Worm (Caenorhabditis elegans) whole organism, midembryonic: Measurements from ENCODE around the gene C54D1.7.

Source experiments
- T22C8.4 ChIP-seq: fragments of 200-800 bp; sonication (Bioruptor generic); IDR thresholded peaks from 2 replicates; pipeline ENCODE4 v1.3.6; 2022; ENCODE audit warnings: missing genetic modification characterization, missing compliant biosample characterization
- cog-1 ChIP-seq: sonication (generic microtip); optimal IDR thresholded peaks from 2 replicates; lab custom pipeline; 2016; ENCODE audit warnings: missing genetic modification characterization, missing compliant biosample characterization
- flt-1 ChIP-seq: fragments of 200-800 bp; sonication (Bioruptor generic); IDR thresholded peaks from 2 replicates; pipeline ENCODE4 v1.3.6; 2022; ENCODE audit warnings: missing genetic modification characterization, missing compliant biosample characterization
- klf-2 ChIP-seq: fragments of 200-800 bp; sonication (Bioruptor generic); conservative IDR thresholded peaks from 2 replicates; pipeline ENCODE4 v1.3.6; 2022; ENCODE audit warnings: missing genetic modification reagents, missing genetic modification characterization, missing compliant biosample characterization
- med-1 ChIP-seq: sonication (generic microtip); optimal IDR thresholded peaks from 2 replicates; lab custom pipeline; 2017; ENCODE audit warnings: missing genetic modification characterization, mild to moderate bottlenecking, missing compliant biosample characterization, antibody characterized with exemption, missing genetic modification reagents; ENCODE audit not compliant: insufficient read depth
- ref-1 ChIP-seq: fragments of 200-800 bp; sonication (Bioruptor generic); conservative IDR thresholded peaks from 2 replicates; pipeline ENCODE4 v1.3.6; 2022; ENCODE audit warnings: missing genetic modification reagents, missing genetic modification characterization, missing compliant biosample characterization
- tab-1 ChIP-seq: fragments of 200-800 bp; sonication (Bioruptor generic); IDR thresholded peaks from 2 replicates; pipeline ENCODE4 v1.3.6; 2022; ENCODE audit warnings: missing genetic modification characterization, missing compliant biosample characterization
- ztf-23 ChIP-seq: fragments of 200-800 bp; sonication (Bioruptor generic); IDR thresholded peaks from 2 replicates; pipeline ENCODE4 v1.3.6; 2022; ENCODE audit warnings: missing genetic modification reagents, missing genetic modification characterization, missing compliant biosample characterization
- ztf-29 ChIP-seq: fragments of 200-800 bp; sonication (Bioruptor generic); IDR thresholded peaks from 2 replicates; pipeline ENCODE4 v1.3.6; 2022; ENCODE audit warnings: missing genetic modification reagents, missing genetic modification characterization, missing compliant biosample characterization

Gene C54D1.7

DNA sequence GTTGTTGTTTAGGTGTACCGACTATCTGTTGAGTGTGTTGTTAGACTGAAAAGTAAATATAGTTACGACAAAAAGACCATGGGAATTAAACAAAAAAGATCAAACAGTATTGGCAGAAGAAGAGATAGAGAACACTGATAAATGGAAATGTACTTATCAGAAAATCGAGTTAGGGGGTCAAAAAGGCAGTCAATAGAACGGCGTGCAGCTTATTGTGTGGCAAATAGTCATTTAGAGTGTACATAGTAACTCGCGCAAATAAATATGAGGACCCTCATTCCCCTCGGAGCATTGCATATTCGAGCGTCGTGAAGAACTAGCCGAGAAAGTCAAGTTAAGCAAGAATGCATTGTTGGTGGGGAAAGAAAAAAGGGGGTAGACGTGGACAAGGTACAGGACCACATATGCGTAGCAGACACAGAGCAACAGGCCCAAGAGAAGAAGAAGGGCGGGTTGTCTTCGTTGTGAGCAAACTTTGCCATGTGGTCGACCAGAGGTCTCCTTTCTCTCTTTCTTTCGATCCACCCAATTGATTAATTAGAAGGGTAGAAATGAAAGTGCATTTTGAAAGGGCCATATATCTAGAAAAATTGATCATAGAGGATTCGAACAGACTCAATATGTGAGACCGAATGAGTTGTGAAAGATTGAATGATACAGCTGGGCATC is 4.5 kb downstream of the C54D1.7 start, which contains the start of gene lam-2:
Gene lam-2, minus strand, starts transcription at position 51 of the 669 bp plus-strand sequence.
- TF ChIP-seq ztf-23 = peak; percentile 29; the same call in 1 of the 2 replicates
- peak; percentile 62; the same call in 1 of the 2 replicates for TF ChIP-seq flt-1 (GFP tag; lab: Robert Waterston, UW)
- TF ChIP-seq tab-1 (GFP tag; lab: Robert Waterston, UW) = no peak

- no peak for TF ChIP-seq cog-1
- no peak for TF ChIP-seq ztf-23
- TF ChIP-seq flt-1 (GFP tag; lab: Robert Waterston, UW) = no peak
- no peak for TF ChIP-seq T22C8.4 (GFP tag; lab: Robert Waterston, UW)
- TF ChIP-seq tab-1 (GFP tag; lab: Robert Waterston, UW) = no peak
- no peak for TF ChIP-seq ref-1 (GFP tag; lab: Robert Waterston, UW)
- TF ChIP-seq med-1 (GFP tag; lab: Kevin White, UChicago) = no peak
- TF ChIP-seq ztf-29 = no peak
- no peak for TF ChIP-seq klf-2 (GFP tag; lab: Robert Waterston, UW)
Measured at ce11 chrX:7149670-7150069, 6.2 kb downstream of the C54D1.7 start.

ce11 chrX:7143515-7143914 is 12.3 kb downstream of the C54D1.7 start, which contains the start of gene alh-10:
Gene alh-10 (minus strand): TSS chrX:7143641.
- TF ChIP-seq ztf-23 (no peak), T22C8.4 (GFP tag; lab: Robert Waterston, UW) (no peak)

DNA sequence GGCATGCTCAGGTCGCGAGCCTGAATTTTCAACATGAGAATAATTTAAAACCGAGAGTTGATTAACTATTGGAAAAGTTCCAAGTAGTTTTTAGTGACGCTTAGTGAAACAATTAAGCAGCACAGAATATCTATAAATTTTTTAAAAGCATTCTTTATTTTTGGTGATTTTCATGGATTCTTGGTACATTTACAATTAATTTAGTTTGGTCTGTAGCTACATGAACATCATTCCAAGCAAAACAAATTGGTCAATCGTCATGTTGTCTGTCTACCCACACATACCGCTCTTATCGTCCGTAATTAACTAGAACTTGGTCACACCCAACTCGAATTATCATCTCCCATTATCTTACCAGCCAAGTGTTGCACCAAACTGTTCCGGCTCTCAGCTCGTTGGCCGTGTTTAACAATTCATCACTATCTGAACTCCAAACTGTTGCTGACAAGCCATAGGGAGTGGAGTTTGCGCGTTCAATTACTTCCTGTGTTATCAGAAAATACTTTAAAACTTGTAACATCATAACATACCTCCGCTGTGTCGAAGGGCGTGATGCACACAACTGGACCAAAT is 15.1 kb downstream of the C54D1.7 start:
- TF ChIP-seq cog-1 = no peak
- TF ChIP-seq flt-1 (GFP tag; lab: Robert Waterston, UW) = no peak
- TF ChIP-seq ref-1 (GFP tag; lab: Robert Waterston, UW) = no peak
- TF ChIP-seq tab-1 (GFP tag; lab: Robert Waterston, UW) = no peak
- no peak for TF ChIP-seq ztf-29
- no peak for TF ChIP-seq klf-2 (GFP tag; lab: Robert Waterston, UW)
- no peak for TF ChIP-seq ztf-23
- no peak for TF ChIP-seq med-1 (GFP tag; lab: Kevin White, UChicago)
- no peak for TF ChIP-seq T22C8.4 (GFP tag; lab: Robert Waterston, UW)

- no peak for TF ChIP-seq ztf-23
- TF ChIP-seq T22C8.4 (GFP tag; lab: Robert Waterston, UW) = no peak
- TF ChIP-seq ref-1 (GFP tag; lab: Robert Waterston, UW) = no peak
- no peak for TF ChIP-seq cog-1
- no peak for TF ChIP-seq ztf-29
- TF ChIP-seq flt-1 (GFP tag; lab: Robert Waterston, UW) = no peak
- no peak for TF ChIP-seq klf-2 (GFP tag; lab: Robert Waterston, UW)
- TF ChIP-seq med-1 (GFP tag; lab: Kevin White, UChicago) = no peak
- no peak for TF ChIP-seq tab-1 (GFP tag; lab: Robert Waterston, UW)
Measured at ce11 chrX:7139614-7140013, 16.2 kb downstream of the C54D1.7 start, which contains the start of gene clec-86. Gene clec-86 (plus strand): TSS chrX:7139875.

ce11 chrX:7131206-7131605 is 24.6 kb downstream of the C54D1.7 start:
- TF ChIP-seq ztf-23 (no peak), ref-1 (GFP tag; lab: Robert Waterston, UW) (no peak), med-1 (GFP tag; lab: Kevin White, UChicago) (no peak), cog-1 (no peak), klf-2 (GFP tag; lab: Robert Waterston, UW) (no peak), flt-1 (GFP tag; lab: Robert Waterston, UW) (no peak), ztf-29 (no peak), tab-1 (GFP tag; lab: Robert Waterston, UW) (no peak), T22C8.4 (GFP tag; lab: Robert Waterston, UW) (no peak)

DNA sequence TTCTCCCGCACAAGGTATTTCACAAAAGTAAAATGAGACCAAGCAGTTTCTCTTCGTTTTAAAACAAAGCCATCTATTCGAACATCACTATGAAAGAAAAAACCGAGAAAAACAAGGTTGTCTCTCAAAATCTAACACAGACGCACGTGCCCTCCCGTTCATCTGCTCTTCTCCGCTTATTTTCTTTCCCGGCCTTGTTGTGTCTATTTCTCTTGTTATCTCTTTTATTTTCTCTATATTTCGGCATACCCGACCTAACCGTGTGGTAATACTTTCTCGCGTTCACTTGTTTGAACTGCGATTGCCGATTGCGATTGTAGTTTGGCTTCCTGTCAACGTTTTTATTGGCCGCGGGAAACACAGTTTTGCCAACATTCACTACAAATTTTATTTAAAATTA is 26.4 kb downstream of the C54D1.7 start:
- 0 out of 2 replicates have a peak, but pooled peaks have one; percentile 5 for TF ChIP-seq ref-1 (GFP tag; lab: Robert Waterston, UW)
- TF ChIP-seq klf-2 (GFP tag; lab: Robert Waterston, UW) = no peak

- TF ChIP-seq ztf-23 = no peak
- TF ChIP-seq klf-2 (GFP tag; lab: Robert Waterston, UW) = no peak
- TF ChIP-seq cog-1 = no peak
- TF ChIP-seq tab-1 (GFP tag; lab: Robert Waterston, UW) = no peak
- no peak for TF ChIP-seq ztf-29
- TF ChIP-seq ref-1 (GFP tag; lab: Robert Waterston, UW) = no peak
- TF ChIP-seq flt-1 (GFP tag; lab: Robert Waterston, UW) = no peak
- no peak for TF ChIP-seq med-1 (GFP tag; lab: Kevin White, UChicago)
- TF ChIP-seq T22C8.4 (GFP tag; lab: Robert Waterston, UW) = no peak
Measured at ce11 chrX:7128615-7129014, 27.2 kb downstream of the C54D1.7 start.

ce11 chrX:7126348-7126747 is 29.5 kb downstream of the C54D1.7 start, which contains the start of gene ist-1:
Gene ist-1 (plus strand): TSS chrX:7126648.
- TF ChIP-seq ztf-29 = no peak
- no peak for TF ChIP-seq flt-1 (GFP tag; lab: Robert Waterston, UW)
- no peak for TF ChIP-seq T22C8.4 (GFP tag; lab: Robert Waterston, UW)
- TF ChIP-seq cog-1 = no peak
- TF ChIP-seq med-1 (GFP tag; lab: Kevin White, UChicago) = no peak
- no peak for TF ChIP-seq tab-1 (GFP tag; lab: Robert Waterston, UW)
- no peak for TF ChIP-seq ref-1 (GFP tag; lab: Robert Waterston, UW)
- no peak for TF ChIP-seq ztf-23
- no peak for TF ChIP-seq klf-2 (GFP tag; lab: Robert Waterston, UW)

ce11 chrX:7125178-7125577 is 30.7 kb downstream of the C54D1.7 start:
- TF ChIP-seq ztf-23 (no peak), tab-1 (GFP tag; lab: Robert Waterston, UW) (no peak)
